Worm (Caenorhabditis elegans) whole organism, L1 larva: ENCODE results near the gene C06E2.1.

ENCODE experiments used
- C34B4.2 ChIP-seq: sonication (generic microtip); optimal IDR thresholded peaks from 2 replicates; lab custom pipeline; 2017; ENCODE audit warnings: mild to moderate bottlenecking, missing genetic modification characterization, missing compliant biosample characterization
- ceh-82 ChIP-seq, 3 experiments: fragments of 150-350 bp in 1 of 3; sonication (generic microtip) in 2 of 3; optimal IDR thresholded peaks; 2 replicates each; lab custom pipeline; 2014 to 2017; ENCODE audit warnings: missing biosample characterization in 3 of 3, missing genetic modification characterization in 3 of 3
- dpl-1 ChIP-seq, 3 experiments: fragments of 150-350 bp in 2 of 3; sonication (generic microtip) in 1 of 3; optimal IDR thresholded peaks; 2 replicates each; lab custom pipeline; 2014 to 2017; ENCODE audit warnings: missing biosample characterization in 3 of 3, missing genetic modification characterization in 3 of 3, missing genetic modification reagents in 3 of 3
- mdl-1 ChIP-seq, 2 experiments: fragments of 150-350 bp; optimal IDR thresholded peaks; 2 replicates each; lab custom pipeline; 2014 to 2017; ENCODE audit warnings: missing biosample characterization in 2 of 2, missing genetic modification characterization in 2 of 2, inconsistent platforms in 1 of 2
- nhr-11 ChIP-seq: fragments of 150-350 bp; optimal IDR thresholded peaks from 2 replicates; lab custom pipeline; 2014; ENCODE audit warnings: missing biosample characterization, missing genetic modification characterization
- nhr-71 ChIP-seq: sonication (generic microtip); optimal IDR thresholded peaks from 2 replicates; lab custom pipeline; 2016; ENCODE audit warnings: mild to moderate bottlenecking, missing genetic modification characterization, moderate library complexity, missing compliant biosample characterization
- nhr-85 ChIP-seq: sonication (generic microtip); peaks from one replicate; lab custom pipeline; 2016; ENCODE audit warnings: missing genetic modification characterization, inconsistent platforms, missing compliant biosample characterization
- zag-1 ChIP-seq: fragments of 150-350 bp; optimal IDR thresholded peaks from 2 replicates; lab custom pipeline; 2014; ENCODE audit warnings: missing biosample characterization, missing genetic modification characterization
- ztf-11 ChIP-seq, 2 experiments: sonication (generic microtip); optimal IDR thresholded peaks; 2 replicates each; lab custom pipeline; 2016 to 2017; ENCODE audit warnings: missing genetic modification characterization in 2 of 2, missing biosample characterization in 1 of 2, missing compliant biosample characterization in 1 of 2

DNA sequence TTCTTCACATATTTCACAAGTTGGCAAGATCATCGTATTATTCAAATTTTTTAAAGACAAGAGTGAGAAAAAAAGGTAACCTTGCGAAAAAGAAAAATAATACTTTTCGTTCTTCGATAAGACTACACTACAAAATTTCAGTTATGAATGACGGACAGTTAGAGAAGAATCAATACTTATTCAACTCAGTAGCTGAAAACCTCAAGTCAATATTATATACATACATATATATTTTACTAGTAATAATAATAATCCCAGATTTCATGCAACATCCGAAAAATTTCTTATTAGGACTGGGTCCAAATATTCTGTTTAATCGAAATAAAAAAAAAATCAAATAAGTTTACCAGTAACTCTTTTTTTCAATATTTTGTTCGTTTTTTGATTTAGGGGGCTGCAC, 43.5 kb downstream of the C06E2.1 start, which contains the start of gene C28G1.6:
- TF ChIP-seq ceh-82 (tag; optimal IDR thresholded peaks at IDR 0.05; lab: Kevin White, UChicago) (no peak), nhr-85 (no peak), zag-1 (tag; lab: Kevin White, UChicago) (no peak), ztf-11 (tag; optimal IDR thresholded peaks at IDR 0.05; lab: Kevin White, UChicago) (no peak), mdl-1 (tag; optimal IDR thresholded peaks at IDR 0.05; lab: Kevin White, UChicago) (no peak), C34B4.2 (tag; lab: Kevin White, UChicago) (no peak), nhr-71 (tag; lab: Kevin White, UChicago) (no peak), nhr-11 (no peak), dpl-1 (GFP tag; optimal IDR thresholded peaks at IDR 0.05; lab: Kevin White, UChicago) (no peak)
